Fruit fly (Drosophila melanogaster) whole organism, embryonic: ENCODE data around the gene Ilp4.
A peak's percentile ranks its signal among the peaks of the same experiment; 100 is the strongest.

ENCODE experiments used
- Awh ChIP-seq: fragments of 200-800 bp; sonication (Bioruptor generic); IDR thresholded peaks from 2 replicates; pipeline ENCODE4, ENCODE4 v1.3.6; 2022; ENCODE audit warnings: missing biosample characterization, missing genetic modification characterization
- B-H1 ChIP-seq: fragments of 200-800 bp; sonication (Bioruptor generic); IDR thresholded peaks from 3 replicates; pipeline ENCODE4 v1.3.6; 2022; ENCODE audit warnings: missing biosample characterization, missing genetic modification characterization
- CG10321 ChIP-seq: fragments of 200-800 bp; sonication (Bioruptor generic); IDR thresholded peaks from 2 replicates; pipeline ENCODE4 v1.3.6; 2022; ENCODE audit warnings: missing biosample characterization, missing genetic modification characterization
- CG14710 ChIP-seq: fragments of 200-800 bp; sonication (Bioruptor generic); optimal IDR thresholded peaks from 3 replicates; lab custom pipeline; 2019; ENCODE audit warnings: missing biosample characterization, mild to moderate bottlenecking, missing genetic modification characterization, moderate library complexity
- CG17328 ChIP-seq: fragments of 200-800 bp; sonication (Bioruptor generic); IDR thresholded peaks from 2 replicates; pipeline ENCODE4 v1.3.6; 2022; ENCODE audit warnings: missing biosample characterization, missing genetic modification characterization
- CG2712 ChIP-seq: fragments of 200-800 bp; optimal IDR thresholded peaks from 3 replicates; lab custom pipeline; 2019; ENCODE audit warnings: missing biosample characterization, mild to moderate bottlenecking, missing genetic modification characterization, moderate library complexity
- CG30403 ChIP-seq: fragments of 200-800 bp; sonication (Bioruptor generic); optimal IDR thresholded peaks from 3 replicates; lab custom pipeline; 2016; ENCODE audit warnings: missing biosample characterization, missing genetic modification characterization
- CG34224 ChIP-seq: fragments of 200-800 bp; sonication (Bioruptor generic); IDR thresholded peaks from 3 replicates; pipeline ENCODE4 v1.3.6; 2022; ENCODE audit warnings: missing biosample characterization, missing genetic modification characterization; ENCODE audit not compliant: partially characterized antibody
- CG3847 ChIP-seq: fragments of 200-800 bp; sonication (Bioruptor generic); IDR thresholded peaks from 2 replicates; pipeline ENCODE4 v1.3.6; 2022; ENCODE audit warnings: missing biosample characterization, missing genetic modification characterization
- CG4707 ChIP-seq: fragments of 200-800 bp; sonication (Bioruptor generic); optimal IDR thresholded peaks from 2 replicates; lab custom pipeline; 2018; ENCODE audit warnings: missing biosample characterization, mild to moderate bottlenecking, missing genetic modification characterization, moderate library complexity
- CG4854 ChIP-seq: fragments of 200-800 bp; sonication (Bioruptor generic); optimal IDR thresholded peaks from 2 replicates; lab custom pipeline; 2016; ENCODE audit warnings: missing biosample characterization, missing genetic modification characterization, inconsistent platforms
- CG5953 ChIP-seq: fragments of 200-800 bp; sonication (Bioruptor generic); IDR thresholded peaks from 2 replicates; pipeline ENCODE4 v1.3.6; 2022; ENCODE audit warnings: missing biosample characterization, missing genetic modification characterization
- CG8359 ChIP-seq: fragments of 200-800 bp; sonication (Bioruptor generic); optimal IDR thresholded peaks from 2 replicates; lab custom pipeline; 2017; ENCODE audit warnings: missing biosample characterization, mild to moderate bottlenecking, missing genetic modification characterization, borderline replicate concordance
- CoRest ChIP-seq: fragments of 200-800 bp; sonication (Bioruptor generic); optimal IDR thresholded peaks from 3 replicates; lab custom pipeline; 2018; ENCODE audit warnings: missing biosample characterization, mild to moderate bottlenecking, missing genetic modification characterization, moderate library complexity
- Dek ChIP-seq: fragments of 200-800 bp; sonication (Bioruptor generic); optimal IDR thresholded peaks from 3 replicates; lab custom pipeline; 2019; ENCODE audit warnings: missing biosample characterization, mild to moderate bottlenecking, missing genetic modification characterization, moderate library complexity
- Dll ChIP-seq: fragments of 200-800 bp; sonication (Bioruptor generic); IDR thresholded peaks from 4 replicates; pipeline ENCODE4 v1.3.6; 2022; ENCODE audit warnings: missing biosample characterization, missing genetic modification characterization; ENCODE audit not compliant: partially characterized antibody
- GATAe ChIP-seq: fragments of 200-800 bp; sonication (Bioruptor generic); conservative IDR thresholded peaks from 2 replicates; pipeline ENCODE4 v1.3.6; 2022; ENCODE audit warnings: missing biosample characterization, missing genetic modification characterization
- MTF-1 ChIP-seq: fragments of 200-800 bp; sonication (Bioruptor generic); optimal IDR thresholded peaks from 2 replicates; lab custom pipeline; 2018; ENCODE audit warnings: missing biosample characterization, mild to moderate bottlenecking, missing genetic modification characterization, borderline replicate concordance
- Mrtf ChIP-seq: fragments of 200-800 bp; sonication (Bioruptor generic); IDR thresholded peaks from 3 replicates; pipeline ENCODE4 v1.3.6; 2022; ENCODE audit warnings: missing biosample characterization, missing genetic modification characterization
- Neu2 ChIP-seq: fragments of 200-800 bp; sonication (Bioruptor generic); optimal IDR thresholded peaks from 3 replicates; lab custom pipeline; 2016; ENCODE audit warnings: missing biosample characterization, missing genetic modification characterization, borderline replicate concordance
- Pdp1 ChIP-seq, 2 experiments: fragments of 200-800 bp; sonication (Bioruptor generic); optimal IDR thresholded peaks; 3 replicates each; lab custom pipeline; 2016; ENCODE audit warnings: missing biosample characterization in 2 of 2, missing genetic modification characterization in 2 of 2, mild to moderate bottlenecking in 1 of 2, moderate library complexity in 1 of 2
- Rfx ChIP-seq: fragments of 200-800 bp; sonication (Bioruptor generic); IDR thresholded peaks from 2 replicates; pipeline ENCODE4 v1.3.6; 2022; ENCODE audit warnings: missing biosample characterization, missing genetic modification characterization
- Ssrp ChIP-seq: fragments of 200-800 bp; sonication (Bioruptor generic); optimal IDR thresholded peaks from 2 replicates; lab custom pipeline; 2018; ENCODE audit warnings: missing biosample characterization, mild to moderate bottlenecking, missing genetic modification characterization, moderate library complexity
- al ChIP-seq: fragments of 200-800 bp; sonication (Bioruptor generic); IDR thresholded peaks from 2 replicates; pipeline ENCODE4 v1.3.6; 2022; ENCODE audit warnings: missing biosample characterization, missing genetic modification characterization
- amos ChIP-seq: fragments of 200-800 bp; sonication (Bioruptor generic); IDR thresholded peaks from 2 replicates; pipeline ENCODE4 v1.3.6; 2022; ENCODE audit warnings: missing biosample characterization, missing genetic modification characterization; ENCODE audit not compliant: partially characterized antibody
- corto ChIP-seq: fragments of 200-800 bp; sonication (Bioruptor generic); optimal IDR thresholded peaks from 2 replicates; lab custom pipeline; 2016; ENCODE audit warnings: missing biosample characterization, mild to moderate bottlenecking, missing genetic modification characterization, moderate library complexity
- crol ChIP-seq: fragments of 200-800 bp; sonication (Bioruptor generic); IDR thresholded peaks from 2 replicates; pipeline ENCODE4 v1.3.6; 2022; ENCODE audit warnings: missing biosample characterization, missing genetic modification characterization
- cwo ChIP-seq: fragments of 200-800 bp; sonication (Bioruptor generic); optimal IDR thresholded peaks from 3 replicates; lab custom pipeline; 2017; ENCODE audit warnings: missing biosample characterization, missing genetic modification characterization, mild to moderate bottlenecking, moderate library complexity, missing genetic modification reagents
- dmrt11E ChIP-seq: fragments of 200-800 bp; sonication (Bioruptor generic); optimal IDR thresholded peaks from 3 replicates; lab custom pipeline; 2018; ENCODE audit warnings: missing biosample characterization, mild to moderate bottlenecking, missing genetic modification characterization, moderate library complexity
- emc ChIP-seq: fragments of 200-800 bp; sonication (Bioruptor generic); optimal IDR thresholded peaks from 2 replicates; lab custom pipeline; 2016; ENCODE audit warnings: missing biosample characterization, missing genetic modification characterization
- eyg ChIP-seq: fragments of 200-800 bp; sonication (Bioruptor generic); optimal IDR thresholded peaks from 3 replicates; lab custom pipeline; 2016; ENCODE audit warnings: missing biosample characterization, missing genetic modification characterization
- fd64A ChIP-seq: fragments of 200-800 bp; sonication (Bioruptor generic); optimal IDR thresholded peaks from 3 replicates; lab custom pipeline; 2018; ENCODE audit warnings: missing biosample characterization, mild to moderate bottlenecking, missing genetic modification characterization
- fu2 ChIP-seq: fragments of 200-800 bp; sonication (Bioruptor generic); optimal IDR thresholded peaks from 2 replicates; lab custom pipeline; 2016; ENCODE audit warnings: missing biosample characterization, missing genetic modification characterization
- gfzf ChIP-seq: fragments of 200-800 bp; sonication (Bioruptor generic); optimal IDR thresholded peaks from 2 replicates; lab custom pipeline; 2016; ENCODE audit warnings: missing biosample characterization, mild to moderate bottlenecking, missing genetic modification characterization, moderate library complexity
- maf-S ChIP-seq: fragments of 200-800 bp; sonication (Bioruptor generic); optimal IDR thresholded peaks from 2 replicates; lab custom pipeline; 2016; ENCODE audit warnings: missing biosample characterization, missing genetic modification characterization
- mirr ChIP-seq: fragments of 200-800 bp; sonication (Bioruptor generic); optimal IDR thresholded peaks from 3 replicates; lab custom pipeline; 2018; ENCODE audit warnings: missing biosample characterization, mild to moderate bottlenecking, missing genetic modification characterization
- nerfin-2 ChIP-seq: fragments of 200-800 bp; sonication (Bioruptor generic); IDR thresholded peaks from 2 replicates; pipeline ENCODE4 v1.3.6; 2022; ENCODE audit warnings: missing biosample characterization, missing genetic modification characterization; ENCODE audit not compliant: partially characterized antibody
- pfk ChIP-seq: fragments of 200-800 bp; sonication (Bioruptor generic); optimal IDR thresholded peaks from 2 replicates; lab custom pipeline; 2018; ENCODE audit warnings: missing biosample characterization, mild to moderate bottlenecking, missing genetic modification characterization, moderate library complexity
- repo ChIP-seq: fragments of 200-800 bp; sonication (Bioruptor generic); optimal IDR thresholded peaks from 2 replicates; lab custom pipeline; 2016; ENCODE audit warnings: missing biosample characterization, missing genetic modification characterization
- sd ChIP-seq: fragments of 200-800 bp; sonication (Bioruptor generic); optimal IDR thresholded peaks from 3 replicates; lab custom pipeline; 2018; ENCODE audit warnings: missing biosample characterization, mild to moderate bottlenecking, missing genetic modification characterization, moderate library complexity
- sr ChIP-seq: fragments of 200-800 bp; sonication (Bioruptor generic); IDR thresholded peaks from 3 replicates; pipeline ENCODE4 v1.3.6; 2022; ENCODE audit warnings: missing biosample characterization, missing genetic modification characterization
- tgo ChIP-seq: fragments of 200-800 bp; sonication (Bioruptor generic); IDR thresholded peaks from 3 replicates; pipeline ENCODE4 v1.3.6; 2022; ENCODE audit warnings: missing biosample characterization, missing genetic modification characterization
- tio ChIP-seq: fragments of 200-800 bp; sonication (Bioruptor generic); optimal IDR thresholded peaks from 2 replicates; lab custom pipeline; 2017; ENCODE audit warnings: missing biosample characterization, missing genetic modification characterization, inconsistent platforms
- tll ChIP-seq, 2 experiments: fragments of 200-800 bp in 1 of 2; fragments of >200 bp in 1 of 2; sonication (Bioruptor generic) in 1 of 2; optimal IDR thresholded peaks; 2 replicates each; lab custom pipeline; 2017 to 2019; ENCODE audit warnings: missing biosample characterization in 2 of 2, missing genetic modification characterization in 2 of 2, mild to moderate bottlenecking in 1 of 2, moderate library complexity in 1 of 2
- unc-4 ChIP-seq: fragments of 200-800 bp; sonication (Bioruptor generic); IDR thresholded peaks from 2 replicates; pipeline ENCODE4 v1.3.6; 2022; ENCODE audit warnings: missing biosample characterization, missing genetic modification characterization; ENCODE audit not compliant: partially characterized antibody
- vfl ChIP-seq: fragments of 200-800 bp; sonication (Bioruptor generic); optimal IDR thresholded peaks from 2 replicates; lab custom pipeline; 2016; ENCODE audit warnings: missing biosample characterization, missing genetic modification characterization

The Ilp4 gene

DNA sequence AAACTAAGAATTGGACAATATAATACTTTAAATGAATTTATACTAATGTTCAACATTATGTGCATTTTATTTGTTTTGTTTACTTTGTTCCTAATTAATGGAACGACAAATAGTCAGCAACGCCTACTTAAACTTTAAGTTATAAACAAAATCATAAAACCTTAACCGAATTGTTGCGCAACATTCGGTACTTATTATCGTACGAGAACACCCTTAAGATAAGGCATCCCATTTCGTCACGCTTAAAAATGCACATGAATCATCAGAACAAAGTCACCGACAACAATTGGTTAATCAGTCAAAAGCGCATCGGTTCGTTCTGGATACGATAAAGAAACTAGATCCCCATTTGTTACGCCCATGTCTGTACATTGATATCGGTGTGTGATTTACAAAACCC, 37.7 kb downstream of the Ilp4 start:
- TF ChIP-seq maf-S = no peak
- TF ChIP-seq Pdp1 (GFP tag; optimal IDR thresholded peaks at IDR 0.05; lab: Kevin White, UChicago) = peak in 1 of 2 experiments; percentile 66

DNA sequence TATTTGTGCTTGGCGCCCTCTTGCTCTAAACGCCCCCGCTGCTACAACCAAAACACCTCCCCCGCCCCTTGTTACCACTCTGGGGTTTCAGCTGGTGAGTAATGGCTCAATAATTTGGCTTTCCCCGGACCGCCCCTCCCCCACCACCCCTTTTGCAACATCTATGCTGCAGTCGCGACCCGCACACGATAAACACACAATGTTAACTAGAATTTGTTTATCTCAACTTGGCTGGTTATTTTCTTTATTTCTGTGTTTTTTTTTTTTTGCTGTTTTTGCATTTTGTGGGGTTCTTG, 38.4 kb downstream of the Ilp4 start:
- TF ChIP-seq sr (GFP tag; lab: Robert Waterston, UW) (peak; percentile 76), CG4854 (GFP tag; lab: Kevin White, UChicago) (no peak), sd (tag; lab: Kevin White, UChicago) (peak; percentile 68), tll (GFP tag; optimal IDR thresholded peaks at IDR 0.05; lab: Kevin White, UChicago) (no peak), crol (GFP tag; lab: Robert Waterston, UW) (peak; percentile 77), Mrtf (GFP tag; lab: Robert Waterston, UW) (no peak), fu2 (GFP tag; lab: Kevin White, UChicago) (no peak), Awh (GFP tag; lab: Robert Waterston, UW) (no peak)

DNA sequence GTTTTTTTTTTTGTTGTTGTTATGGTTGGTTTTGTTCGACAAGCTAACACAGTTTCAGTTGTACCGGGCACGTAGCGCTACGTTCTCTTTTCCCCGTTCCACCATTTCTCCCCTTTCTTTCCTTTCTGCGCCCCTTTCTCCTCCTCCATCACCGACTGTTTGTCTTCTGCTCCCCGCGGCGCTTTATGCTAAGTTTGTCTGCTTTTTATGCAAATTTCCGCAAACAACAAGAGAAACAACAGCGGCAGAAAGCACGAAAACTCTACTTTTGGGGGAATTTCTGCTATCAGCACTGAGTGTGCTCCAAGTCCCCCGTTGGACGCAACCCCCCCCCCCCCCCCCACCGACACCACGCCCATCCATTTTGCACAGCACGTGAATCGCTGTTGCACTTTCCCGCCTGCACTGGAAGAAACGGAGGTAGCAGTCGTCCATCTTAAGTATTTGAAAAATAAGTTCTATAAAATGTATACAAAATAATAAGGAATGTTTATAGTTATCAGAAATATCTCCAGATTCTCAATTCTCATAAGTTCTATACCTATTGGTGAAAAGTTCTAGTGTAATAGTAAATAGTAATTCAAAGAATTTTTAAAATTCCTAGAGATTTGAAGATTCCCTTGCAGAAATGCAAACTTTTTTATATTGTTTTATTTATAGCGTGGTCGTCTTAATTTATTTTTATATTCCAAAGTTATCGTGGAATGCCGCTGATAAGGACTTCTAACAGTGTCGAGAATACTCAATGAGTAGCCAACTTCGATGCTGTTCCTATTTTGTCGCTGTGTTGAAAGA, 39.0 kb downstream of the Ilp4 start:
- TF ChIP-seq CG17328 = no peak
- no peak for TF ChIP-seq tgo (GFP tag; lab: Robert Waterston, UW)
- no peak for TF ChIP-seq Ssrp (tag; lab: Kevin White, UChicago)
- no peak for TF ChIP-seq CG34224 (GFP tag; lab: Robert Waterston, UW)
- no peak for TF ChIP-seq repo
- no peak for TF ChIP-seq CG14710 (tag; lab: Kevin White, UChicago)
- TF ChIP-seq CG4707 (GFP tag; lab: Kevin White, UChicago) = no peak
- TF ChIP-seq Dek (tag; lab: Kevin White, UChicago) = no peak
- no peak for TF ChIP-seq Awh (GFP tag; lab: Robert Waterston, UW)
- TF ChIP-seq CG30403 (GFP tag; lab: Kevin White, UChicago) = no peak
- no peak for TF ChIP-seq emc (GFP tag; lab: Kevin White, UChicago)
- no peak for TF ChIP-seq MTF-1 (GFP tag; lab: Kevin White, UChicago)
- TF ChIP-seq CG8359 (GFP tag; lab: Kevin White, UChicago) = no peak
- TF ChIP-seq cwo (GFP tag; lab: Kevin White, UChicago) = peak; percentile 45
- TF ChIP-seq mirr (GFP tag; lab: Kevin White, UChicago) = no peak
- TF ChIP-seq CG5953 = no peak
- TF ChIP-seq pfk = no peak
- no peak for TF ChIP-seq CG10321 (GFP tag; lab: Robert Waterston, UW)
- no peak for TF ChIP-seq dmrt11E
- no peak for TF ChIP-seq CG2712 (tag; lab: Kevin White, UChicago)
- no peak for TF ChIP-seq fd64A (GFP tag; lab: Kevin White, UChicago)
- TF ChIP-seq gfzf = no peak
- no peak for TF ChIP-seq al (GFP tag; lab: Robert Waterston, UW)
- no peak for TF ChIP-seq B-H1 (GFP tag; lab: Robert Waterston, UW)
- TF ChIP-seq amos (GFP tag; lab: Robert Waterston, UW) = no peak
- TF ChIP-seq unc-4 (GFP tag; lab: Robert Waterston, UW) = no peak
- TF ChIP-seq eyg = no peak
- TF ChIP-seq Neu2 (GFP tag; lab: Kevin White, UChicago) = no peak
- TF ChIP-seq GATAe = no peak
- TF ChIP-seq CoRest = no peak
- no peak for TF ChIP-seq nerfin-2
- no peak for TF ChIP-seq Dll (GFP tag; lab: Robert Waterston, UW)
- no peak for TF ChIP-seq tio (GFP tag; lab: Kevin White, UChicago)
- no peak for TF ChIP-seq Rfx
- TF ChIP-seq CG3847 (GFP tag; lab: Robert Waterston, UW) = no peak
- no peak for TF ChIP-seq corto (GFP tag; lab: Kevin White, UChicago)
- no peak for TF ChIP-seq vfl (GFP tag; lab: Kevin White, UChicago)
